Worm (Caenorhabditis elegans) whole organism, late embryonic: ENCODE measurements around the gene F55G1.7.

Source experiments
- T23F11.4 ChIP-seq: fragments of 200-800 bp; sonication (Bioruptor generic); optimal IDR thresholded peaks from 2 replicates; lab custom pipeline; 2018; ENCODE audit warnings: mild to moderate bottlenecking, missing genetic modification characterization, missing compliant biosample characterization
- ama-1 ChIP-seq: fragments of 150-350 bp; optimal IDR thresholded peaks from 2 replicates; lab custom pipeline; 2014
- ceh-14 ChIP-seq: sonication (generic microtip); optimal IDR thresholded peaks from 2 replicates; lab custom pipeline; 2016; ENCODE audit warnings: missing genotype, missing genetic modification characterization, missing compliant biosample characterization
- hlh-30 ChIP-seq: sonication (generic microtip); optimal IDR thresholded peaks from 2 replicates; lab custom pipeline; 2017; ENCODE audit warnings: antibody characterized with exemption, missing genetic modification characterization, missing compliant biosample characterization; ENCODE audit not compliant: insufficient read depth
- nfya-1 ChIP-seq: sonication (generic microtip); optimal IDR thresholded peaks from 2 replicates; lab custom pipeline; 2017; ENCODE audit warnings: missing genetic modification characterization, mild to moderate bottlenecking, missing compliant biosample characterization, antibody characterized with exemption, moderate library complexity
- nhr-11 ChIP-seq: fragments of 150-350 bp; optimal IDR thresholded peaks from 2 replicates; lab custom pipeline; 2014; ENCODE audit warnings: missing biosample characterization, missing genetic modification characterization
- pha-4 ChIP-seq: fragments of 150-350 bp; optimal IDR thresholded peaks from 2 replicates; lab custom pipeline; 2018; ENCODE audit warnings: missing biosample characterization, missing genetic modification reagents, missing genetic modification characterization

ce11 chrIV:7426055-7426454, 43.6 kb downstream of the F55G1.7 start:
- TF ChIP-seq ama-1 (lab: Kevin White, UChicago) (no peak), pha-4 (no peak), ceh-14 (tag; lab: Kevin White, UChicago) (no peak), nfya-1 (tag; lab: Kevin White, UChicago) (no peak), nhr-11 (tag; lab: Kevin White, UChicago) (no peak), T23F11.4 (GFP tag; lab: Kevin White, UChicago) (no peak), hlh-30 (tag; lab: Kevin White, UChicago) (no peak)
